Worm (Caenorhabditis elegans): ENCODE measurements around the gene hid-1.

DNA sequence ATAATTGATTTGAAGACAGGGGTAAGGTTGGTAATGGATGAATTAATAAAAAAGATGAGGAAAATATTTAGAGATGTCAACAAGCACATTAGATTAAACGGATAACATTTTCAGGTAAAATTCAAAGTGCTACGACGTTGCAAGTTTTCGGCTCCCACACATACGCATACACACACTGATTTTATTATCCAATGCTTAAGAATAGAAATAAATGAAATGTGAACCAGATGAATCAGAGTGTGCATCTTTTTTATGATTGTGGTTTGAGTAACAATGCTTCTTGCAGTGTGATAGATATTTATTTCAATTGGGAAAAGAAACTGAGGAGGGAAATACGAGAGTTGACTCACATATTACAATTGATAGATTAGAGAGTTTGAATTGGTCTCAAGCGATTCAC lies 49.9 kb downstream of the hid-1 start:
- TF ChIP-seq W03F9.2 (tag; optimal IDR thresholded peaks at IDR 0.05) (no peak), dao-5 (tag; optimal IDR thresholded peaks at IDR 0.05) (no peak)
